Worm (Caenorhabditis elegans) whole organism, L3 larva: ENCODE data around the gene T05C3.6.

Experiments
- fkh-10 ChIP-seq: sonication (generic microtip); optimal IDR thresholded peaks from 2 replicates; lab custom pipeline; 2017; ENCODE audit warnings: missing biosample characterization, missing genetic modification reagents, missing genetic modification characterization
- nhr-28 ChIP-seq: fragments of 150-350 bp; optimal IDR thresholded peaks from 2 replicates; lab custom pipeline; 2014; ENCODE audit warnings: missing biosample characterization, missing genetic modification characterization

DNA sequence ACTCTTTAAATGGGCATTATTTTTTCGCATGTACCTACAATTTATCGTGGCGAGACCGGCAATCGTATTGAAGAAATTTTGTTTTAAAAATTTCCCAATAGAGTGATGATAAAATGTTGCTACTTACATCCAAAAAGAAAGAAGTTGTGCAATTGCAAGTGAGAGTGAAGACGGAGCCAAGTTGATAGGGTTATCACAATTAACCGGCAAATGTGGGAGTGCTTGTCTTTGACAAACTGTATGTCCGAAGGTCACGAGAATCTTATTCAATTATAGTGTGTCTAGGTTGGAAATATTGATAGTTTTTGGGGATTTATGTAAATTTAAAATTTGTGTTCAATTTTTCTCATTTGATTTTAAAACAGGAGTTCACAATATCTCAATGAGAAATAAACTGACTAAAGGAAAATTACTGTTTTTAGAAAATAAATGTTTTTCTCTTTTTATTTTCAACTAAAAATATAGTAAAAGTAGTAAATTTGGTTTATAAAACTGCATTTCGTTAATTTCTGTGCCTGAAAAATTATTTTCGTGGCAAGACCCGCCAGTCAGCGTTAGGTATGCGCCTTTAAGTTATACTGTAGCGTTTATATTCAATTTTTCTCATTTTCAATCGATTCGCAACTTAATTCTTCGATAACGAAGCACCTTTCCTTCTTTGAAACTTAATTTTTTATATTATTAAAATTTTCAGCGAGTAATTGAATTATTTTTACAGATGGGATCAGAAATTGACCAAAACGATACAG is 23.6 kb downstream of the T05C3.6 start, which contains the start of the genes hpo-15 and mms-19:
- no peak for TF ChIP-seq fkh-10
- TF ChIP-seq nhr-28 (tag; lab: Kevin White, UChicago) = no peak
